Worm (Caenorhabditis elegans): ENCODE measurements around the gene B0034.4.

ce11 chrII:6001004-6001403 is 31.7 kb upstream of the B0034.4 start:
- no peak for TF ChIP-seq scrt-1 (GFP tag; IDR thresholded peaks at IDR 0.05)
- no peak for TF ChIP-seq sea-1 (GFP tag; conservative IDR thresholded peaks at IDR 0.05)
- TF ChIP-seq ama-1 (optimal IDR thresholded peaks at IDR 0.05) = no peak
- no peak for TF ChIP-seq ceh-13 (GFP tag; optimal IDR thresholded peaks at IDR 0.05)
- no peak for TF ChIP-seq pes-1 (GFP tag; IDR thresholded peaks at IDR 0.05)
- no peak for TF ChIP-seq hmbx-1 (tag; optimal IDR thresholded peaks at IDR 0.05)
- TF ChIP-seq hnd-1 (tag; optimal IDR thresholded peaks at IDR 0.05) = no peak
- no peak for TF ChIP-seq ets-7 (tag; optimal IDR thresholded peaks at IDR 0.05)
- TF ChIP-seq B0310.2 (tag; optimal IDR thresholded peaks at IDR 0.05) = no peak
- TF ChIP-seq tbx-11 (GFP tag; IDR thresholded peaks at IDR 0.05) = no peak
- no peak for TF ChIP-seq tra-4 (tag; optimal IDR thresholded peaks at IDR 0.05)
